Worm (Caenorhabditis elegans) whole organism, L4 larva: ENCODE measurements around the gene F56A8.9.

ENCODE experiments used
- F10B5.3 ChIP-seq: sonication (generic microtip); optimal IDR thresholded peaks from 2 replicates; lab custom pipeline; 2016; ENCODE audit warnings: mild to moderate bottlenecking, missing genetic modification characterization, missing compliant biosample characterization
- Y75B8A.6 ChIP-seq: fragments of 200-800 bp; sonication (Bioruptor generic); IDR thresholded peaks from 2 replicates; pipeline ENCODE4 v1.3.6; 2022; ENCODE audit warnings: missing genetic modification reagents, missing genetic modification characterization, missing compliant biosample characterization
- ceh-28 ChIP-seq: fragments of 150-350 bp; optimal IDR thresholded peaks from 2 replicates; lab custom pipeline; 2014; ENCODE audit warnings: missing biosample characterization, missing genetic modification reagents, missing genetic modification characterization
- hmg-1.1 ChIP-seq: fragments of 200-800 bp; sonication (Bioruptor generic); IDR thresholded peaks from 2 replicates; pipeline ENCODE4 v1.3.6; 2022; ENCODE audit warnings: missing genetic modification reagents, missing genetic modification characterization, missing compliant biosample characterization
- nhr-28 ChIP-seq: fragments of 150-350 bp; optimal IDR thresholded peaks from 2 replicates; lab custom pipeline; 2014; ENCODE audit warnings: missing biosample characterization, missing genetic modification characterization
- nhr-6 ChIP-seq: fragments of 150-350 bp; optimal IDR thresholded peaks from 2 replicates; lab custom pipeline; 2014; ENCODE audit warnings: missing biosample characterization, missing genetic modification characterization
- pqm-1 ChIP-seq: sonication (generic microtip); optimal IDR thresholded peaks from 2 replicates; lab custom pipeline; 2017; ENCODE audit warnings: missing biosample characterization, missing genetic modification characterization

ce11 chrIII:13246265-13246664 is 8.2 kb upstream of the F56A8.9 start, which contains the start of gene anoh-1:
- no peak for TF ChIP-seq nhr-6 (tag; lab: Kevin White, UChicago)
- TF ChIP-seq hmg-1.1 (GFP tag; lab: Robert Waterston, UW): no peak
- TF ChIP-seq F10B5.3 (tag; lab: Kevin White, UChicago): no peak
- TF ChIP-seq ceh-28 (tag; lab: Kevin White, UChicago): no peak
- no peak for TF ChIP-seq Y75B8A.6
- TF ChIP-seq pqm-1 (tag; lab: Kevin White, UChicago): no peak
- TF ChIP-seq nhr-28: no peak
